Worm (Caenorhabditis elegans) whole organism, mixed stage, embryonic: ENCODE data around the gene cutl-2.

Source experiments
- bed-3 ChIP-seq: fragments of 200-800 bp; sonication (Bioruptor generic); optimal IDR thresholded peaks from 3 replicates; lab custom pipeline; 2018; ENCODE audit warnings: mild to moderate bottlenecking, missing genetic modification characterization, moderate library complexity, missing compliant biosample characterization
- blmp-1 ChIP-seq: fragments of 150-350 bp; optimal IDR thresholded peaks from 2 replicates; lab custom pipeline; 2014; ENCODE audit warnings: missing biosample characterization, missing genetic modification characterization
- ceh-39 ChIP-seq: fragments of 150-350 bp; optimal IDR thresholded peaks from 2 replicates; lab custom pipeline; 2014; ENCODE audit warnings: missing biosample characterization, missing genetic modification characterization
- ceh-43 ChIP-seq: fragments of 200-800 bp; sonication (Bioruptor generic); optimal IDR thresholded peaks from 2 replicates; lab custom pipeline; 2018; ENCODE audit warnings: mild to moderate bottlenecking, missing genetic modification characterization, moderate library complexity, missing compliant biosample characterization
- ceh-83 ChIP-seq: fragments of 200-800 bp; sonication (Bioruptor generic); optimal IDR thresholded peaks from 2 replicates; lab custom pipeline; 2018; ENCODE audit warnings: mild to moderate bottlenecking, missing genetic modification characterization, missing compliant biosample characterization
- ces-1 ChIP-seq: fragments of 150-350 bp; optimal IDR thresholded peaks from 2 replicates; lab custom pipeline; 2014; ENCODE audit warnings: missing biosample characterization, missing genetic modification reagents, missing genetic modification characterization
- cnd-1 ChIP-seq: fragments of 200-800 bp; sonication (Bioruptor generic); optimal IDR thresholded peaks from 2 replicates; lab custom pipeline; 2018; ENCODE audit warnings: mild to moderate bottlenecking, missing genetic modification characterization, missing compliant biosample characterization
- drap-1 ChIP-seq: fragments of 200-800 bp; sonication (Bioruptor generic); optimal IDR thresholded peaks from 3 replicates; lab custom pipeline; 2018; ENCODE audit warnings: mild to moderate bottlenecking, missing genetic modification characterization, missing compliant biosample characterization
- elt-1 ChIP-seq: sonication (generic microtip); optimal IDR thresholded peaks from 2 replicates; lab custom pipeline; 2017; ENCODE audit warnings: missing genetic modification characterization, mild to moderate bottlenecking, missing compliant biosample characterization, antibody characterized with exemption, moderate library complexity, borderline replicate concordance; ENCODE audit not compliant: insufficient read depth
- elt-3 ChIP-seq: fragments of 150-350 bp; optimal IDR thresholded peaks from 2 replicates; lab custom pipeline; 2014; ENCODE audit warnings: missing biosample characterization, missing genetic modification characterization
- flh-1 ChIP-seq: fragments of 200-800 bp; sonication (Bioruptor generic); optimal IDR thresholded peaks from 2 replicates; lab custom pipeline; 2018; ENCODE audit warnings: mild to moderate bottlenecking, missing genetic modification characterization, moderate library complexity, missing compliant biosample characterization
- ham-2 ChIP-seq: fragments of 200-800 bp; sonication (Bioruptor generic); optimal IDR thresholded peaks from 2 replicates; lab custom pipeline; 2018; ENCODE audit warnings: mild to moderate bottlenecking, missing genetic modification characterization, missing compliant biosample characterization
- lin-13 ChIP-seq: fragments of 150-350 bp; optimal IDR thresholded peaks from 2 replicates; lab custom pipeline; 2014; ENCODE audit warnings: missing biosample characterization, missing genetic modification characterization
- lin-32 ChIP-seq: fragments of 200-800 bp; sonication (Bioruptor generic); optimal IDR thresholded peaks from 2 replicates; lab custom pipeline; 2018; ENCODE audit warnings: mild to moderate bottlenecking, missing genetic modification characterization, missing compliant biosample characterization
- lsy-2 ChIP-seq: fragments of 150-350 bp; optimal IDR thresholded peaks from 2 replicates; lab custom pipeline; 2014; ENCODE audit warnings: missing biosample characterization, missing genetic modification characterization
- mab-5 ChIP-seq: fragments of 150-350 bp; optimal IDR thresholded peaks from 2 replicates; lab custom pipeline; 2014; ENCODE audit warnings: missing biosample characterization, missing genetic modification characterization
- mep-1 ChIP-seq: fragments of 150-350 bp; optimal IDR thresholded peaks from 2 replicates; lab custom pipeline; 2017; ENCODE audit warnings: missing biosample characterization, missing genetic modification reagents, missing genetic modification characterization, inconsistent platforms
- mls-2 ChIP-seq: sonication (generic microtip); optimal IDR thresholded peaks from 2 replicates; lab custom pipeline; 2016; ENCODE audit warnings: mild to moderate bottlenecking, missing genetic modification characterization, moderate library complexity, missing compliant biosample characterization
- nhr-2 ChIP-seq: fragments of 150-350 bp; optimal IDR thresholded peaks from 2 replicates; lab custom pipeline; 2014; ENCODE audit warnings: missing biosample characterization, missing genetic modification characterization
- nhr-237 ChIP-seq: fragments of 150-350 bp; optimal IDR thresholded peaks from 2 replicates; lab custom pipeline; 2014; ENCODE audit warnings: missing biosample characterization, missing genetic modification characterization
- nhr-28 ChIP-seq: fragments of 150-350 bp; optimal IDR thresholded peaks from 2 replicates; lab custom pipeline; 2014; ENCODE audit warnings: missing biosample characterization, missing genetic modification characterization
- nhr-76 ChIP-seq: sonication (generic microtip); optimal IDR thresholded peaks from 2 replicates; lab custom pipeline; 2017; ENCODE audit warnings: missing biosample characterization, missing genetic modification characterization
- pha-4 ChIP-seq: fragments of 150-350 bp; optimal IDR thresholded peaks from 2 replicates; lab custom pipeline; 2018; ENCODE audit warnings: missing biosample characterization, missing genetic modification reagents, missing genetic modification characterization
- sem-2 ChIP-seq: fragments of 200-800 bp; sonication (Bioruptor generic); optimal IDR thresholded peaks from 2 replicates; lab custom pipeline; 2018; ENCODE audit warnings: mild to moderate bottlenecking, missing genetic modification characterization, missing compliant biosample characterization
- snpc-4 ChIP-seq: fragments of 150-350 bp; optimal IDR thresholded peaks from 2 replicates; lab custom pipeline; 2014; ENCODE audit warnings: missing biosample characterization, missing genetic modification characterization
- sptf-1 ChIP-seq: sonication (generic microtip); optimal IDR thresholded peaks from 2 replicates; lab custom pipeline; 2017; ENCODE audit warnings: mild to moderate bottlenecking, missing genetic modification characterization, moderate library complexity, missing compliant biosample characterization
- tbx-8 ChIP-seq: fragments of 200-800 bp; sonication (Bioruptor generic); optimal IDR thresholded peaks from 2 replicates; lab custom pipeline; 2018; ENCODE audit warnings: mild to moderate bottlenecking, missing genetic modification characterization, moderate library complexity, missing compliant biosample characterization
- unc-120 ChIP-seq: sonication (generic microtip); optimal IDR thresholded peaks from 2 replicates; lab custom pipeline; 2017; ENCODE audit warnings: missing genetic modification characterization, missing compliant biosample characterization; ENCODE audit not compliant: poor library complexity, severe bottlenecking
- unc-39 ChIP-seq: fragments of 150-350 bp; optimal IDR thresholded peaks from 2 replicates; lab custom pipeline; 2014; ENCODE audit warnings: missing biosample characterization, missing genetic modification characterization
- zip-8 ChIP-seq: fragments of 150-350 bp; optimal IDR thresholded peaks from 2 replicates; lab custom pipeline; 2014; ENCODE audit warnings: missing biosample characterization, missing genetic modification characterization
- ztf-11 ChIP-seq: fragments of 150-350 bp; optimal IDR thresholded peaks from 2 replicates; lab custom pipeline; 2014; ENCODE audit warnings: missing biosample characterization, missing genetic modification characterization

Gene cutl-2

DNA sequence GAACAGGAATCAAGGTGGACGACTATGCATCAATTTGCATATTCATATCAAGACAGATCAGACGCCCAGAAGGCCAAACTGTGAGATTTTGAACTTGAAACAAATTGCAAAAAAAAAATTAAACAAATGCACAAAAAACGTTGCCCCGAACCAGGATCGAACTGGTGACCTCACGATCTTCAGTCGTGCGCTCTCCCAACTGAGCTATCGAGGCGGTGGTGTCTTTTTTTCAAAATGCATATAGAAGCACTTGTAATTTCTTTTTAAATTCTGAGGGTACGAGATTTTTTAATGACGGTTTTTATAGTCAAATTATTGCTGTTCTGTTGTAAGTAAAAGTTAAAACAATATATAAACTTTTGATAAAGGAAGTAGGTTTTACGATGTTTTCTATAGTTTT lies 11.4 kb downstream of the cutl-2 start:
- TF ChIP-seq ceh-83 (GFP tag; lab: Kevin White, UChicago): peak; percentile 55
- TF ChIP-seq mls-2 (tag; lab: Kevin White, UChicago): no peak

DNA sequence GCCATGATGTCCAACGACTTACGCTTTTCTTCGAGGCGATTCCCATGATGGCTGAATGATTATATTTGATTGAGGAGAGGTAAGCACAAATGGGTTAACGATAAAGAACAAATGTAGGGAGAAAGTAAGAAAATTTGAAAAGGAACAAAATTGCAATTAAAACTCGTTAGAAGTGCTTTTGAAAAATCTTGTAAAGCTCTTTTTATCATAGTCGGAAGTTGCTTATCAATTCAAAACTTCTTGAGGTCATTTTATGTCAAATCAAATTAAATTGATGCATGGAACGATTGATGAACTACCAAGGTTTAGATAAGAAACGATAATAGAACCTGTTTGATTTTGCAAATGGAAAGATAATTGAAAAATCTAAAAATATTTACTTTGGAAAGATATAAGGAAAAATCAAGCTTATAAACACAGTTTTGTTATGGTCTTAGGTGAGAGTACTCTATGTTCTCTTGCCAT lies 15.6 kb downstream of the cutl-2 start, which contains the start of gene glt-5:
Gene glt-5 (minus strand): TSS at position 51 of the 465 bp plus-strand sequence.
- TF ChIP-seq ces-1 (no peak), mep-1 (tag; lab: Kevin White, UChicago) (no peak), unc-39 (tag; lab: Kevin White, UChicago) (no peak), elt-3 (tag; lab: Kevin White, UChicago) (no peak), flh-1 (no peak), lin-32 (GFP tag; lab: Kevin White, UChicago) (no peak), zip-8 (tag; lab: Kevin White, UChicago) (no peak), ztf-11 (tag; lab: Kevin White, UChicago) (no peak), bed-3 (GFP tag; lab: Kevin White, UChicago) (no peak), mab-5 (tag; lab: Kevin White, UChicago) (no peak), elt-1 (tag; lab: Kevin White, UChicago) (no peak), unc-120 (tag; lab: Kevin White, UChicago) (no peak), ham-2 (GFP tag; lab: Kevin White, UChicago) (no peak), nhr-28 (tag; lab: Kevin White, UChicago) (no peak), snpc-4 (no peak)

DNA sequence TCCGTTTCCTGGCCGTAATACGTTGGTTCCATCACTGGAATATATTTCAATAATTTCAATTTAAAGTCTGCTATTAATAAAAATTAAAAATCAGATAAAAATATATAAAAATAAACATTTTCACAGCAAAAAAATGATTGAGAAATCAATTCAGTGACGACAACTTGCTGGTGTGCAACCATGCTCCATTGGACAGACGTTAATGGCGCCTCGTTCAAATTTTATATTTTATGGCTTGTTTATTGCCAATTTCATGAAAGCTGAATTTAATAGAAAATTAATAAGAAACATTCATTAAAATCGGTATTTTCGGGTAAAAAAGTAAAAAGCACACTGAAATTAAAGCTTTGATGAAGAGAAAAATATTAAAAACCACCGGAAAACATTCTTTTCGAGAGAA lies 18.3 kb downstream of the cutl-2 start, which contains the start of gene Y53C12A.3:
Gene Y53C12A.3 (minus strand): TSS at position 34 of the 400 bp plus-strand sequence.
- no peak for TF ChIP-seq ztf-11 (tag; lab: Kevin White, UChicago)
- TF ChIP-seq mep-1 (tag; lab: Kevin White, UChicago): peak; percentile 31
- no peak for TF ChIP-seq flh-1
- TF ChIP-seq ces-1: peak; percentile 29
- TF ChIP-seq unc-120 (tag; lab: Kevin White, UChicago): no peak
- no peak for TF ChIP-seq ceh-39 (tag; lab: Kevin White, UChicago)
- TF ChIP-seq nhr-76: no peak
- TF ChIP-seq mab-5 (tag; lab: Kevin White, UChicago): no peak
- TF ChIP-seq lin-32 (GFP tag; lab: Kevin White, UChicago): no peak
- no peak for TF ChIP-seq blmp-1 (tag; lab: Kevin White, UChicago)
- peak; percentile 51 for TF ChIP-seq lsy-2 (tag; lab: Kevin White, UChicago)
- TF ChIP-seq snpc-4: no peak
- TF ChIP-seq nhr-2 (tag; lab: Kevin White, UChicago): peak; percentile 11
- TF ChIP-seq elt-3 (tag; lab: Kevin White, UChicago): no peak
- TF ChIP-seq sem-2 (GFP tag; lab: Kevin White, UChicago): no peak
- no peak for TF ChIP-seq bed-3 (GFP tag; lab: Kevin White, UChicago)
- TF ChIP-seq tbx-8 (GFP tag; lab: Kevin White, UChicago): no peak
- peak; percentile 43 for TF ChIP-seq nhr-237 (tag; lab: Kevin White, UChicago)
- no peak for TF ChIP-seq cnd-1 (tag; lab: Kevin White, UChicago)
- TF ChIP-seq pha-4 (tag; lab: Kevin White, UChicago): no peak
- TF ChIP-seq elt-1 (tag; lab: Kevin White, UChicago): no peak
- TF ChIP-seq unc-39 (tag; lab: Kevin White, UChicago): no peak
- no peak for TF ChIP-seq ceh-43 (GFP tag; lab: Kevin White, UChicago)
- TF ChIP-seq, all 35 proteins: peak for 5

DNA sequence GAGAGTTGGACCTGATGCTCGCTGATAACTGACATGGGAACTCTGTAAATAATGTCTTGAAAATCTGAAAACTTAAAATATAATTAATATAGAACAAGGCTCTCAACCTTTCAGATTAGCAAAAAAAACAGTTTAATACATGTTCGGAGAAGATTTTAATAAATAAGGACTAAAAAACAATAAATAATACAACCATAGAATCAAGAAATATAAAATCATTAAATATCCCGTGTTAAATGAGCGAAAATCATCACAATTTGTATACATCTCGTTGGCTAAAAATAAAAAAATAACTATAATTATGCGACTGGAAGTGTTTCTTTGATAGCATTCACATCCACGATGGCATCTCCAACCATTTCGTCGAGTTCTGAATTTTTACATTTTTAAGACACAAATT lies 19.7 kb downstream of the cutl-2 start, which contains the start of gene Y53C12A.10:
Gene Y53C12A.10 (minus strand): TSS at position 101 of the 400 bp plus-strand sequence.
- TF ChIP-seq nhr-28 (tag; lab: Kevin White, UChicago) (no peak), tbx-8 (GFP tag; lab: Kevin White, UChicago) (no peak), mab-5 (tag; lab: Kevin White, UChicago) (no peak), nhr-76 (no peak), drap-1 (GFP tag; lab: Kevin White, UChicago) (no peak), zip-8 (tag; lab: Kevin White, UChicago) (no peak), pha-4 (tag; lab: Kevin White, UChicago) (no peak), lin-13 (tag; lab: Kevin White, UChicago) (no peak), lsy-2 (tag; lab: Kevin White, UChicago) (no peak), ceh-43 (GFP tag; lab: Kevin White, UChicago) (no peak), ceh-83 (GFP tag; lab: Kevin White, UChicago) (no peak), sptf-1 (tag; lab: Kevin White, UChicago) (no peak)
- TF ChIP-seq, all 35 proteins: peak for 0
